Fruit fly (Drosophila melanogaster): ENCODE data around the gene Wnt6.

DNA sequence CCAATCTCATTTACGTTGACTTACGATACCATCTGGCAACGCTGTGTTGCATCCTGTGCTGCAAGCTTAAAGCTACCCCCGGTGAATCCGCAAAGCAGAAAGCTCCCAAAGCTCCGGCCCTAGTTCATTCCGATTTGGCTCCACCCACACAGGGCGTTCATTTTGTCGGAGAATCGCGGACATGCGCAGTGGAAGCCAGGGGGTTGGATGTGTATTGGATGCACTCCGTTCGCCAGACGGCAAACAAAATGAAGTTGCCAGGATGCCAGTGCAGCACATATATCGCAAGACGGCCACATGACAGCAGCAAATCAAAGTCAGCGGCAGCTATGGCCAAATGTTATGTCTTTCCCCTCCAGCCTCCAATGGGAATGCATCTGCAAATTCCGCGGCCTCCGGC is 25.3 kb downstream of the Wnt6 start:
- TF ChIP-seq Gug (GFP tag; IDR thresholded peaks at IDR 0.05): no peak
- no peak for TF ChIP-seq Ets96B (tag; optimal IDR thresholded peaks at IDR 0.05)
- no peak for TF ChIP-seq CG6808 (GFP tag; optimal IDR thresholded peaks at IDR 0.05)
- no peak for TF ChIP-seq lz (GFP tag; optimal IDR thresholded peaks at IDR 0.05)
- no peak for TF ChIP-seq dsx (GFP tag; optimal IDR thresholded peaks at IDR 0.05; ENCODE audit: poor library complexity, severe bottlenecking)
- TF ChIP-seq Lpt (GFP tag; optimal IDR thresholded peaks at IDR 0.05): no peak
